Fruit fly (Drosophila melanogaster): ENCODE measurements around the gene CG10588.

dm6 chr3L:20917025-20917691 is 39.6 kb upstream of the CG10588 start:
- TF ChIP-seq lola (GFP tag; optimal IDR thresholded peaks at IDR 0.05) (no peak), Dif (GFP tag; optimal IDR thresholded peaks at IDR 0.05; ENCODE audit: partially characterized antibody) (no peak), fru (GFP tag; optimal IDR thresholded peaks at IDR 0.05) (peak; percentile 59), Vsx2 (GFP tag; optimal IDR thresholded peaks at IDR 0.05; ENCODE audit: partially characterized antibody) (no peak), dsf (GFP tag; optimal IDR thresholded peaks at IDR 0.05; ENCODE audit: borderline replicate concordance) (no peak), Jra (GFP tag; optimal IDR thresholded peaks at IDR 0.05) (no peak)

Data from whole organism, wandering third instar larva.